Worm (Caenorhabditis elegans) whole organism, midembryonic: ENCODE measurements around the gene srd-26.
"Not testable (repeated sequence)": the region's sequence is repeated elsewhere in the genome, so short reads cannot be mapped to it uniquely, and the experiment has no call there.

Experiments
- T22C8.4 ChIP-seq: fragments of 200-800 bp; sonication (Bioruptor generic); IDR thresholded peaks from 2 replicates; pipeline ENCODE4 v1.3.6; 2022; ENCODE audit warnings: missing genetic modification characterization, missing compliant biosample characterization
- ref-1 ChIP-seq: fragments of 200-800 bp; sonication (Bioruptor generic); conservative IDR thresholded peaks from 2 replicates; pipeline ENCODE4 v1.3.6; 2022; ENCODE audit warnings: missing genetic modification reagents, missing genetic modification characterization, missing compliant biosample characterization

- TF ChIP-seq ref-1, T22C8.4: not testable (repeated sequence)
These were observed 42.4 kb upstream of the srd-26 start, which contains the start of gene T16A9.3 for ce11 chrV:14205214-14205613.
